Worm (Caenorhabditis elegans): Measurements from ENCODE around the gene col-124.

DNA sequence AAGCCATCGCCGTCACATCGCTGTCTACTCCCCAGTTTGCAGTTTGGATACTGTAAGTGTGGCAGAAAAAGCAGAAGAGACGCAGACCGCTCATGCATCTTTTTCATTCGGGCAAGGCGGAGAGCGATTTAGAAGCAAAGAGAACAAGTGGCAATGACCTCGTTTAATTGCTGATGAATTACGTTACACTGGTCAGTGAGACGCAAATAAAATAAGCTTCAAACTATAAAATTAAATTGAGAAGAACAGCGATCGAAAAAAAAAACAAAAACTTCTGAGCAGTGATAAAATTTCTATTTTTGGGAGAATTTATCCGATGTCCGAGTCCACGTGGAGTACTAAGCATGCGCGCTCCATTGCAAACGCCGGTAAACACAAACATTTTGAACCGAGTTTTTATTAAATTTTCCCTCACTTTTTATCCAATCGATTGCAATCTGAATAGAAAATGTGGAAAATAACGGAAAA lies 5.9 kb downstream of the col-124 start, which contains the start of gene C24F3.2:
- TF ChIP-seq skn-1 (tag; optimal IDR thresholded peaks at IDR 0.05), result no peak
- no peak for TF ChIP-seq unc-39 (tag; optimal IDR thresholded peaks at IDR 0.05)
- TF ChIP-seq snpc-4 (tag; optimal IDR thresholded peaks at IDR 0.05), result no peak
- TF ChIP-seq ztf-4 (tag; optimal IDR thresholded peaks at IDR 0.05), result peak; percentile 14
- TF ChIP-seq ZK546.5 (tag; optimal IDR thresholded peaks at IDR 0.05), result no peak
- no peak for TF ChIP-seq lin-39 (tag; optimal IDR thresholded peaks at IDR 0.05)
- TF ChIP-seq zag-1 (tag; optimal IDR thresholded peaks at IDR 0.05), result no peak
- TF ChIP-seq aly-2 (tag; optimal IDR thresholded peaks at IDR 0.05), result no peak
- TF ChIP-seq nhr-12 (tag; optimal IDR thresholded peaks at IDR 0.05), result no peak
